Fruit fly (Drosophila melanogaster) whole organism, embryonic: Measurements from ENCODE around the gene CG5157.

ENCODE experiments used
- Antp ChIP-seq: fragments of 200-800 bp; sonication (Bioruptor generic); optimal IDR thresholded peaks from 3 replicates; lab custom pipeline; 2016; ENCODE audit warnings: missing biosample characterization, missing genetic modification characterization
- Bteb2 ChIP-seq: fragments of 200-800 bp; sonication (Bioruptor generic); optimal IDR thresholded peaks from 2 replicates; lab custom pipeline; 2016; ENCODE audit warnings: missing biosample characterization, missing genetic modification characterization
- CG10654 ChIP-seq: fragments of 200-800 bp; sonication (Bioruptor generic); optimal IDR thresholded peaks from 2 replicates; lab custom pipeline; 2016; ENCODE audit warnings: missing biosample characterization, missing genetic modification characterization
- CG12659 ChIP-seq: fragments of 200-800 bp; sonication (Bioruptor generic); optimal IDR thresholded peaks from 3 replicates; lab custom pipeline; 2017; ENCODE audit warnings: mild to moderate bottlenecking, missing biosample characterization, missing genetic modification reagents, missing genetic modification characterization
- CG13894 ChIP-seq: fragments of 200-800 bp; sonication (Bioruptor generic); optimal IDR thresholded peaks from 3 replicates; lab custom pipeline; 2018; ENCODE audit warnings: missing biosample characterization, mild to moderate bottlenecking, missing genetic modification characterization, moderate library complexity
- CG15514 ChIP-seq: fragments of 200-800 bp; sonication (Bioruptor generic); optimal IDR thresholded peaks from 3 replicates; lab custom pipeline; 2017; ENCODE audit warnings: missing biosample characterization, missing genetic modification characterization, mild to moderate bottlenecking, moderate library complexity, missing genetic modification reagents
- CG1647 ChIP-seq: fragments of 200-800 bp; sonication (Bioruptor generic); optimal IDR thresholded peaks from 3 replicates; lab custom pipeline; 2016; ENCODE audit warnings: missing biosample characterization, missing genetic modification characterization
- CG17612 ChIP-seq: fragments of 200-800 bp; sonication (Bioruptor generic); IDR thresholded peaks from 2 replicates; pipeline ENCODE4 v1.3.6; 2022; ENCODE audit warnings: missing biosample characterization, missing genetic modification characterization
- CG17912 ChIP-seq: fragments of 200-800 bp; sonication (Bioruptor generic); optimal IDR thresholded peaks from 2 replicates; lab custom pipeline; 2018; ENCODE audit warnings: missing biosample characterization, mild to moderate bottlenecking, missing genetic modification characterization
- CG3163 ChIP-seq: fragments of 200-800 bp; sonication (Bioruptor generic); optimal IDR thresholded peaks from 3 replicates; lab custom pipeline; 2016; ENCODE audit warnings: missing biosample characterization, missing genetic modification characterization
- CG3838 ChIP-seq: fragments of 200-800 bp; sonication (Bioruptor generic); optimal IDR thresholded peaks from 3 replicates; lab custom pipeline; 2016; ENCODE audit warnings: missing biosample characterization, missing genetic modification characterization
- CG43689 ChIP-seq: fragments of 200-800 bp; sonication (Bioruptor generic); IDR thresholded peaks from 2 replicates; pipeline ENCODE4 v1.3.6; 2022; ENCODE audit warnings: missing biosample characterization, missing genetic modification characterization
- CG4424 ChIP-seq: fragments of 200-800 bp; sonication (Bioruptor generic); optimal IDR thresholded peaks from 3 replicates; lab custom pipeline; 2016; ENCODE audit warnings: missing biosample characterization, missing genetic modification characterization
- CG4820 ChIP-seq: fragments of 200-800 bp; sonication (Bioruptor generic); optimal IDR thresholded peaks from 3 replicates; lab custom pipeline; 2016; ENCODE audit warnings: missing biosample characterization, missing genetic modification characterization
- CG4854 ChIP-seq: fragments of 200-800 bp; sonication (Bioruptor generic); optimal IDR thresholded peaks from 2 replicates; lab custom pipeline; 2016; ENCODE audit warnings: missing biosample characterization, missing genetic modification characterization, inconsistent platforms
- CG8388 ChIP-seq: fragments of 200-800 bp; sonication (Bioruptor generic); optimal IDR thresholded peaks from 2 replicates; lab custom pipeline; 2019; ENCODE audit warnings: missing biosample characterization, mild to moderate bottlenecking, missing genetic modification characterization, moderate library complexity
- CG8924 ChIP-seq: fragments of 200-800 bp; optimal IDR thresholded peaks from 3 replicates; lab custom pipeline; 2019; ENCODE audit warnings: missing biosample characterization, mild to moderate bottlenecking, missing genetic modification characterization, moderate library complexity
- Camta ChIP-seq: fragments of 200-800 bp; sonication (Bioruptor generic); optimal IDR thresholded peaks from 2 replicates; lab custom pipeline; 2016; ENCODE audit warnings: missing biosample characterization, missing genetic modification characterization
- Dek ChIP-seq: fragments of 200-800 bp; sonication (Bioruptor generic); optimal IDR thresholded peaks from 3 replicates; lab custom pipeline; 2019; ENCODE audit warnings: missing biosample characterization, mild to moderate bottlenecking, missing genetic modification characterization, moderate library complexity
- Elba2 ChIP-seq: fragments of 200-800 bp; sonication (Bioruptor generic); optimal IDR thresholded peaks from 3 replicates; lab custom pipeline; 2016; ENCODE audit warnings: missing biosample characterization, missing genetic modification characterization
- HLH3B ChIP-seq: fragments of 200-800 bp; sonication (Bioruptor generic); IDR thresholded peaks from 2 replicates; pipeline ENCODE4 v1.3.6; 2022; ENCODE audit warnings: missing biosample characterization, missing genetic modification characterization
- HLH54F ChIP-seq: fragments of 200-800 bp; sonication (Bioruptor generic); optimal IDR thresholded peaks from 3 replicates; lab custom pipeline; 2016; ENCODE audit warnings: missing biosample characterization, missing genetic modification characterization
- HLHmδ ChIP-seq: fragments of 200-800 bp; sonication (Bioruptor generic); optimal IDR thresholded peaks from 2 replicates; lab custom pipeline; 2018; ENCODE audit warnings: missing biosample characterization, mild to moderate bottlenecking, missing genetic modification characterization, moderate library complexity
- Hmx ChIP-seq: fragments of 200-800 bp; sonication (Bioruptor generic); optimal IDR thresholded peaks from 2 replicates; lab custom pipeline; 2016; ENCODE audit warnings: missing biosample characterization, missing genetic modification characterization
- Lim3 ChIP-seq: fragments of 200-800 bp; sonication (Bioruptor generic); IDR thresholded peaks from 2 replicates; pipeline ENCODE4 v1.3.6; 2022; ENCODE audit warnings: missing biosample characterization, missing genetic modification characterization
- MBD-R2 ChIP-seq: fragments of 200-800 bp; sonication (Bioruptor generic); IDR thresholded peaks from 2 replicates; pipeline ENCODE4 v1.3.6; 2022; ENCODE audit warnings: missing biosample characterization, missing genetic modification characterization
- MESR4 ChIP-seq: fragments of 200-800 bp; sonication (Bioruptor generic); optimal IDR thresholded peaks from 2 replicates; lab custom pipeline; 2018; ENCODE audit warnings: missing biosample characterization, mild to moderate bottlenecking, missing genetic modification characterization, moderate library complexity
- Nf-YC ChIP-seq: fragments of 200-800 bp; optimal IDR thresholded peaks from 3 replicates; lab custom pipeline; 2019; ENCODE audit warnings: missing biosample characterization, mild to moderate bottlenecking, missing genetic modification characterization, moderate library complexity
- Pdp1 ChIP-seq, 2 experiments: fragments of 200-800 bp; sonication (Bioruptor generic); optimal IDR thresholded peaks; 3 replicates each; lab custom pipeline; 2016; ENCODE audit warnings: missing biosample characterization in 2 of 2, missing genetic modification characterization in 2 of 2, mild to moderate bottlenecking in 1 of 2, moderate library complexity in 1 of 2
- Ravus ChIP-seq: fragments of 200-800 bp; sonication (Bioruptor generic); IDR thresholded peaks from 2 replicates; pipeline ENCODE4 v1.3.6; 2022; ENCODE audit warnings: missing biosample characterization, missing genetic modification characterization
- Rfx ChIP-seq: fragments of 200-800 bp; sonication (Bioruptor generic); IDR thresholded peaks from 2 replicates; pipeline ENCODE4 v1.3.6; 2022; ENCODE audit warnings: missing biosample characterization, missing genetic modification characterization
- Six4 ChIP-seq: fragments of 200-800 bp; sonication (Bioruptor generic); optimal IDR thresholded peaks from 2 replicates; lab custom pipeline; 2016; ENCODE audit warnings: missing biosample characterization, missing genetic modification characterization
- Tbp ChIP-seq: fragments of >200 bp; optimal IDR thresholded peaks from 2 replicates; lab custom pipeline; 2018; ENCODE audit warnings: missing biosample characterization, missing genetic modification characterization
- Xbp1 ChIP-seq: fragments of 200-800 bp; sonication (Bioruptor generic); optimal IDR thresholded peaks from 3 replicates; lab custom pipeline; 2016; ENCODE audit warnings: missing biosample characterization, mild to moderate bottlenecking, missing genetic modification characterization
- aop ChIP-seq: fragments of 200-800 bp; sonication (Bioruptor generic); IDR thresholded peaks from 2 replicates; pipeline ENCODE4 v1.3.6; 2022; ENCODE audit warnings: missing biosample characterization, missing genetic modification characterization
- ase ChIP-seq: fragments of 200-800 bp; sonication (Bioruptor generic); IDR thresholded peaks from 3 replicates; pipeline ENCODE4 v1.3.6; 2022; ENCODE audit warnings: missing biosample characterization, missing genetic modification characterization
- bcd ChIP-seq: fragments of 200-800 bp; sonication (Bioruptor generic); optimal IDR thresholded peaks from 2 replicates; lab custom pipeline; 2017; ENCODE audit warnings: missing biosample characterization, mild to moderate bottlenecking, missing genetic modification characterization
- bigmax ChIP-seq: fragments of 200-800 bp; sonication (Bioruptor generic); optimal IDR thresholded peaks from 2 replicates; lab custom pipeline; 2018; ENCODE audit warnings: missing biosample characterization, mild to moderate bottlenecking, missing genetic modification characterization
- chinmo ChIP-seq: fragments of 200-800 bp; sonication (Bioruptor generic); IDR thresholded peaks from 4 replicates; pipeline ENCODE4 v1.3.6; 2022; ENCODE audit warnings: missing biosample characterization, missing genetic modification characterization; ENCODE audit not compliant: partially characterized antibody
- dimm ChIP-seq: fragments of 200-800 bp; sonication (Bioruptor generic); IDR thresholded peaks from 2 replicates; pipeline ENCODE4 v1.3.6; 2022; ENCODE audit warnings: missing biosample characterization, missing genetic modification characterization
- exex ChIP-seq: fragments of 200-800 bp; sonication (Bioruptor generic); optimal IDR thresholded peaks from 4 replicates; lab custom pipeline; 2018; ENCODE audit warnings: missing biosample characterization, mild to moderate bottlenecking, missing genetic modification characterization, moderate library complexity
- mld ChIP-seq: fragments of 200-800 bp; sonication (Bioruptor generic); IDR thresholded peaks from 3 replicates; pipeline ENCODE4 v1.3.6; 2022; ENCODE audit warnings: missing biosample characterization, missing genetic modification characterization; ENCODE audit not compliant: partially characterized antibody
- repo ChIP-seq: fragments of 200-800 bp; sonication (Bioruptor generic); optimal IDR thresholded peaks from 2 replicates; lab custom pipeline; 2016; ENCODE audit warnings: missing biosample characterization, missing genetic modification characterization
- rib ChIP-seq: fragments of 200-800 bp; sonication (Bioruptor generic); IDR thresholded peaks from 2 replicates; pipeline ENCODE4 v1.3.6; 2022; ENCODE audit warnings: missing biosample characterization, missing genetic modification characterization
- sens ChIP-seq: fragments of 200-800 bp; sonication (Bioruptor generic); peaks from one replicate; lab custom pipeline; 2016; ENCODE audit warnings: missing biosample characterization, missing genetic modification characterization
- ssp ChIP-seq: fragments of 200-800 bp; sonication (Bioruptor generic); IDR thresholded peaks from 2 replicates; pipeline ENCODE4 v1.3.6; 2022; ENCODE audit warnings: missing biosample characterization, missing genetic modification characterization
- sug ChIP-seq: fragments of 200-800 bp; optimal IDR thresholded peaks from 2 replicates; lab custom pipeline; 2019; ENCODE audit warnings: missing biosample characterization, mild to moderate bottlenecking, missing genetic modification characterization, moderate library complexity
- tin ChIP-seq: fragments of 200-800 bp; sonication (Bioruptor generic); optimal IDR thresholded peaks from 3 replicates; lab custom pipeline; 2016; ENCODE audit warnings: missing biosample characterization, missing genetic modification characterization
- toy ChIP-seq: fragments of 200-800 bp; sonication (Bioruptor generic); IDR thresholded peaks from 2 replicates; pipeline ENCODE4 v1.3.6; 2022; ENCODE audit warnings: missing biosample characterization, missing genetic modification characterization
- zfh2 ChIP-seq: fragments of 200-800 bp; sonication (Bioruptor generic); optimal IDR thresholded peaks from 2 replicates; lab custom pipeline; 2016; ENCODE audit warnings: missing biosample characterization, missing genetic modification characterization

Gene CG5157

dm6 chr3L:16157251-16158190 is 19.8 kb upstream of the CG5157 start (continued):
- TF ChIP-seq Pdp1 (GFP tag; optimal IDR thresholded peaks at IDR 0.05; lab: Kevin White, UChicago) = peak; percentile 57 to 74
- peak; percentile 16 for TF ChIP-seq CG10654 (GFP tag; lab: Kevin White, UChicago)
- peak; percentile 94 for TF ChIP-seq sens
- no peak for TF ChIP-seq CG43689
- peak; percentile 44 for TF ChIP-seq Dek (tag; lab: Kevin White, UChicago)
- TF ChIP-seq rib (GFP tag; lab: Robert Waterston, UW) = no peak
- TF ChIP-seq Tbp (GFP tag; lab: Kevin White, UChicago) = no peak
- TF ChIP-seq aop (GFP tag; lab: Robert Waterston, UW) = no peak
- peak; percentile 60 for TF ChIP-seq Xbp1 (GFP tag; lab: Kevin White, UChicago)
- no peak for TF ChIP-seq Ravus (GFP tag; lab: Robert Waterston, UW)
- peak; percentile 59 for TF ChIP-seq CG4820 (GFP tag; lab: Kevin White, UChicago)
- TF ChIP-seq ssp (GFP tag; lab: Robert Waterston, UW) = peak; percentile 32; the same call in 1 of the 2 replicates
- no peak for TF ChIP-seq HLHmδ
- TF ChIP-seq CG4854 (GFP tag; lab: Kevin White, UChicago) = peak; percentile 34
- TF ChIP-seq tin (GFP tag; lab: Kevin White, UChicago) = peak; percentile 20
- no peak for TF ChIP-seq bigmax (GFP tag; lab: Kevin White, UChicago)
- peak; percentile 38 for TF ChIP-seq bcd (GFP tag; lab: Kevin White, UChicago)
- no peak for TF ChIP-seq Nf-YC (tag; lab: Kevin White, UChicago)
- TF ChIP-seq zfh2 = peak; percentile 18
- no peak for TF ChIP-seq CG3838 (GFP tag; lab: Kevin White, UChicago)
- peak; percentile 51 for TF ChIP-seq CG8924 (tag; lab: Kevin White, UChicago)
- TF ChIP-seq HLH3B = peak; percentile 41; the same call in 1 of the 2 replicates
- no peak for TF ChIP-seq MESR4 (GFP tag; lab: Kevin White, UChicago)
- no peak for TF ChIP-seq toy (GFP tag; lab: Robert Waterston, UW)
- TF ChIP-seq Lim3 (GFP tag; lab: Robert Waterston, UW) = 0 out of 2 replicates have a peak, but pooled peaks have one; percentile 22
- peak; percentile 34 for TF ChIP-seq HLH54F (GFP tag; lab: Kevin White, UChicago)
- TF ChIP-seq ase = no peak
- TF ChIP-seq CG4424 (GFP tag; lab: Kevin White, UChicago) = peak; percentile 53
- TF ChIP-seq CG15514 (GFP tag; lab: Kevin White, UChicago) = peak; percentile 14
- TF ChIP-seq MBD-R2 = no peak
- TF ChIP-seq Bteb2 (GFP tag; lab: Kevin White, UChicago) = peak; percentile 44
- no peak for TF ChIP-seq Hmx (GFP tag; lab: Kevin White, UChicago)
- TF ChIP-seq CG12659 = peak; percentile 39
- peak; percentile 49 for TF ChIP-seq Camta (GFP tag; lab: Kevin White, UChicago)
- no peak for TF ChIP-seq CG13894 (tag; lab: Kevin White, UChicago)
- no peak for TF ChIP-seq dimm (GFP tag; lab: Robert Waterston, UW)
- 0 out of 2 replicates have a peak, but pooled peaks have one; percentile 26 for TF ChIP-seq Rfx
- TF ChIP-seq Elba2 (GFP tag; lab: Kevin White, UChicago) = no peak
- peak; percentile 10 for TF ChIP-seq CG1647 (GFP tag; lab: Kevin White, UChicago)
- TF ChIP-seq CG3163 (GFP tag; lab: Kevin White, UChicago) = no peak
- no peak for TF ChIP-seq sug (tag; lab: Kevin White, UChicago)
- TF ChIP-seq CG17912 = no peak
- TF ChIP-seq repo = no peak
- TF ChIP-seq Six4 (GFP tag; lab: Kevin White, UChicago) = peak; percentile 20
- no peak for TF ChIP-seq exex (tag; lab: Kevin White, UChicago)
- peak; percentile 14 for TF ChIP-seq Antp
- no peak for TF ChIP-seq mld (GFP tag; lab: Robert Waterston, UW)
- TF ChIP-seq CG17612 (GFP tag; lab: Robert Waterston, UW) = no peak
- no peak for TF ChIP-seq chinmo
- TF ChIP-seq CG8388 = peak; percentile 52
